Worm (Caenorhabditis elegans) whole organism, L3 larva: ENCODE results near the gene dmd-5.
A peak's percentile ranks its signal among the peaks of the same experiment; 100 is the strongest.

Source experiments
- ZK546.5 ChIP-seq: sonication (generic microtip); optimal IDR thresholded peaks from 2 replicates; lab custom pipeline; 2017; ENCODE audit warnings: missing biosample characterization, missing genetic modification characterization
- aly-2 ChIP-seq: fragments of 150-350 bp; optimal IDR thresholded peaks from 2 replicates; lab custom pipeline; 2014; ENCODE audit warnings: missing biosample characterization, missing genetic modification characterization
- ama-1 ChIP-seq: fragments of 150-350 bp; optimal IDR thresholded peaks from 2 replicates; lab custom pipeline; 2018
- ceh-28 ChIP-seq: fragments of 150-350 bp; optimal IDR thresholded peaks from 2 replicates; lab custom pipeline; 2014; ENCODE audit warnings: missing biosample characterization, missing genetic modification reagents, missing genetic modification characterization
- ceh-82 ChIP-seq: fragments of 150-350 bp; optimal IDR thresholded peaks from 2 replicates; lab custom pipeline; 2014; ENCODE audit warnings: missing biosample characterization, missing genetic modification characterization
- ceh-9 ChIP-seq: sonication (generic microtip); optimal IDR thresholded peaks from 2 replicates; lab custom pipeline; 2018; ENCODE audit warnings: missing biosample characterization, missing genetic modification characterization
- daf-12 ChIP-seq: fragments of 150-350 bp; optimal IDR thresholded peaks from 2 replicates; lab custom pipeline; 2014; ENCODE audit warnings: missing biosample characterization, missing genetic modification reagents, missing genetic modification characterization
- egl-5 ChIP-seq: fragments of 150-350 bp; optimal IDR thresholded peaks from 2 replicates; lab custom pipeline; 2017; ENCODE audit warnings: missing biosample characterization, missing genetic modification reagents, missing genetic modification characterization, inconsistent platforms
- elt-1 ChIP-seq: fragments of 150-350 bp; optimal IDR thresholded peaks from 2 replicates; lab custom pipeline; 2014; ENCODE audit warnings: missing biosample characterization, missing genetic modification characterization
- elt-2 ChIP-seq: sonication (generic microtip); optimal IDR thresholded peaks from 2 replicates; lab custom pipeline; 2016; ENCODE audit warnings: missing genetic modification reagents, mild to moderate bottlenecking, missing genetic modification characterization, missing compliant biosample characterization
- elt-3 ChIP-seq, 3 experiments: fragments of 150-350 bp in 1 of 3; sonication (generic microtip) in 2 of 3; optimal IDR thresholded peaks; 2 replicates in 2 of 3; 4 replicates in 1 of 3; lab custom pipeline; 2014 to 2017; ENCODE audit warnings: missing biosample characterization in 3 of 3, missing genetic modification characterization in 3 of 3
- eor-1 ChIP-seq, 2 experiments: fragments of 150-350 bp; optimal IDR thresholded peaks; 2 replicates each; lab custom pipeline; 2014 to 2018; ENCODE audit warnings: missing biosample characterization in 2 of 2, missing genetic modification characterization in 2 of 2
- fkh-2 ChIP-seq: fragments of 150-350 bp; optimal IDR thresholded peaks from 2 replicates; lab custom pipeline; 2014; ENCODE audit warnings: missing biosample characterization, missing genetic modification reagents, missing genetic modification characterization
- fos-1 ChIP-seq: fragments of 150-350 bp; optimal IDR thresholded peaks from 2 replicates; lab custom pipeline; 2014; ENCODE audit warnings: missing biosample characterization, missing genetic modification characterization
- hmg-11 ChIP-seq: sonication (generic microtip); optimal IDR thresholded peaks from 2 replicates; lab custom pipeline; 2016; ENCODE audit warnings: missing genetic modification characterization, missing compliant biosample characterization
- jun-1 ChIP-seq: fragments of 150-350 bp; optimal IDR thresholded peaks from 2 replicates; lab custom pipeline; 2014; ENCODE audit warnings: missing biosample characterization, missing genetic modification reagents, missing genetic modification characterization
- lin-15B ChIP-seq: fragments of 150-350 bp; optimal IDR thresholded peaks from 2 replicates; lab custom pipeline; 2014; ENCODE audit warnings: missing biosample characterization, missing genetic modification characterization
- mdl-1 ChIP-seq: fragments of 150-350 bp; optimal IDR thresholded peaks from 2 replicates; lab custom pipeline; 2014; ENCODE audit warnings: missing biosample characterization, missing genetic modification characterization
- mml-1 ChIP-seq: fragments of 150-350 bp; sonication (generic microtip); optimal IDR thresholded peaks from 3 replicates; lab custom pipeline; 2014; ENCODE audit warnings: missing biosample characterization, missing genetic modification characterization
- nfya-1 ChIP-seq: sonication (generic microtip); optimal IDR thresholded peaks from 2 replicates; lab custom pipeline; 2017; ENCODE audit warnings: missing genetic modification characterization, mild to moderate bottlenecking, missing compliant biosample characterization, antibody characterized with exemption, moderate library complexity; ENCODE audit not compliant: insufficient read depth
- nhr-11 ChIP-seq: fragments of 150-350 bp; optimal IDR thresholded peaks from 2 replicates; lab custom pipeline; 2014; ENCODE audit warnings: missing biosample characterization, missing genetic modification characterization
- nhr-23 ChIP-seq: fragments of 150-350 bp; optimal IDR thresholded peaks from 2 replicates; lab custom pipeline; 2014; ENCODE audit warnings: missing biosample characterization, missing genetic modification reagents, missing genetic modification characterization
- nhr-237 ChIP-seq: fragments of 150-350 bp; optimal IDR thresholded peaks from 2 replicates; lab custom pipeline; 2014; ENCODE audit warnings: missing biosample characterization, missing genetic modification characterization
- nhr-25 ChIP-seq: sonication (generic microtip); optimal IDR thresholded peaks from 2 replicates; lab custom pipeline; 2017; ENCODE audit warnings: missing biosample characterization, missing genetic modification characterization
- nhr-67 ChIP-seq: fragments of 150-350 bp; optimal IDR thresholded peaks from 2 replicates; lab custom pipeline; 2014; ENCODE audit warnings: missing biosample characterization, missing genetic modification characterization
- nhr-76 ChIP-seq: fragments of 150-350 bp; sonication (generic microtip); optimal IDR thresholded peaks from 5 replicates; lab custom pipeline; 2014; ENCODE audit warnings: missing biosample characterization, missing genetic modification characterization
- pha-4 ChIP-seq: fragments of 150-350 bp; optimal IDR thresholded peaks from 2 replicates; lab custom pipeline; 2014; ENCODE audit warnings: missing biosample characterization, missing genetic modification reagents, missing genetic modification characterization
- pqm-1 ChIP-seq: fragments of 150-350 bp; optimal IDR thresholded peaks from 2 replicates; lab custom pipeline; 2017; ENCODE audit warnings: missing biosample characterization, missing genetic modification characterization, inconsistent platforms
- snpc-4 ChIP-seq: fragments of 150-350 bp; optimal IDR thresholded peaks from 2 replicates; lab custom pipeline; 2014; ENCODE audit warnings: missing biosample characterization, missing genetic modification characterization
- unc-39 ChIP-seq: sonication (generic microtip); optimal IDR thresholded peaks from 4 replicates; lab custom pipeline; 2017; ENCODE audit warnings: missing biosample characterization, missing genetic modification characterization
- unc-62 ChIP-seq: fragments of 150-350 bp; sonication (generic microtip); optimal IDR thresholded peaks from 4 replicates; lab custom pipeline; 2014; ENCODE audit warnings: missing biosample characterization, missing genetic modification reagents, missing genetic modification characterization
- zag-1 ChIP-seq: fragments of 150-350 bp; optimal IDR thresholded peaks from 2 replicates; lab custom pipeline; 2014; ENCODE audit warnings: missing biosample characterization, missing genetic modification characterization
- ztf-11 ChIP-seq: fragments of 150-350 bp; optimal IDR thresholded peaks from 2 replicates; lab custom pipeline; 2014; ENCODE audit warnings: missing biosample characterization, missing genetic modification characterization
- ztf-4 ChIP-seq: fragments of 150-350 bp; optimal IDR thresholded peaks from 2 replicates; lab custom pipeline; 2014; ENCODE audit warnings: missing biosample characterization, missing genetic modification characterization

dmd-5 gene

DNA sequence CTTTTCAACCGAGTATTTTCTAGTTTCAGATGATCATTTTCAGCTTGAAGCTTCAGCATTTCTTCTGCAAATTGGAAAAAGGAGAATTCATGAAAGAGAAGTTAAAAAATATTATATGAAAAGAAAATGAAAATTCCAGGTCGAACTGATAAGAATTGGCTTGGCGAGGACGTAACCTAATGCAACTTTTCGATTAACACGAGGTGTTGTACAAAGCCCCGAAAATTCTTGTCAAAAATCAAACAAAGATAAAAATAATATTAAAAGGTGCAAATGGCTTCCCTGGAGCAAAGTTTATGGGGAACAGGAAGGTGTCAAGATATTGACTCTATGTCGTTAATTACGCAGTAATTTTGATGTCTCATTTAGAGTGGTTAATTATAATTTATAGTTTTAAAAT, 29.7 kb downstream of the dmd-5 start:
- TF ChIP-seq elt-2 (tag; lab: Kevin White, UChicago) (peak; percentile 95), ztf-4 (tag; lab: Kevin White, UChicago) (no peak), ceh-9 (tag; lab: Kevin White, UChicago) (no peak), pqm-1 (tag; lab: Kevin White, UChicago) (peak; percentile 16)
- TF ChIP-seq, all 47 proteins: peak for 2

DNA sequence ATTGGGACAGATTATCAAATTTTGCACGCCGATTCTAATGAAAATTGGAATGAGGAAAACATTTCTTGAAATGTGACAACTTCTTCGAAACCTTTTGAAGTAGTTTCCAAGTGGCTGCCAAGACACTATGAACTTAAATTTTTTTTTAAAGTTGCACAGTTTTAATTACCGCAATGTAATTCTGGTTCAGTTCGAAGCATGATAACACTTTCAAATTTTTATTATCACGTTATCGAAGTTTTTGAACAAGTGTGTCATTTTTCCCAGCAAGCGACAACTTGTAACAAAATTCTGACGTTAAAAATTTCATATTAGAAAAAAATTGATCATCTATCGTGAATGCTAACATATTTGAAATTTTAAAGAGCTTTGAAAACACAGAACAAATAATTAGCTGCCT, 31.3 kb downstream of the dmd-5 start:
- no peak for TF ChIP-seq pha-4 (tag; lab: Kevin White, UChicago)
- no peak for TF ChIP-seq nfya-1 (tag; lab: Kevin White, UChicago)
- TF ChIP-seq unc-39 (tag; lab: Kevin White, UChicago), result no peak
- peak; percentile 73 for TF ChIP-seq elt-2 (tag; lab: Kevin White, UChicago)
- TF ChIP-seq lin-15B (tag; lab: Kevin White, UChicago), result no peak

DNA sequence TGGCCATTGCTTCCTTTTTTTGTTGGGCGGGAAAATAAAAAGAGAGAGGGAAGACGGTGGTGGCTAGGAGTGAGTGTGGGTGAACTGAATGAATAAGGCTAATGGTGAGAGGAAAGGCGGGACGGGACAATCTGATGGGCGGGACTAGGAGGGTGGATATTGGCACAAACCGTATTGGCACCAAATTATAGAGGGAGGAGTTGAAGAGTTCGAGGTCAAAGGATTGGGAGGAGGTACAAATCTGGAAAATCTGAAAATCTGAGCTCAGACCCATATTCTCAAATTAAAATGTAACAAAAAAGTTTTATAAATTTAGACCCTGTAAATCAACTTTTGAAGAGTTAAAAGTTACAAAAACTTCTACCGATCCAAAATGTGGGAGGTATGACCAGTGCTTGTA, 35.2 kb downstream of the dmd-5 start, which contains the start of gene hlh-14:
TSS of gene hlh-14 (minus strand) at position 101 of the 400 bp plus-strand sequence.
- TF ChIP-seq daf-12 (tag; lab: Kevin White, UChicago), result no peak
- TF ChIP-seq nhr-11 (tag; lab: Kevin White, UChicago), result no peak
- no peak for TF ChIP-seq fos-1
- TF ChIP-seq nhr-25 (tag; lab: Kevin White, UChicago), result no peak
- TF ChIP-seq ceh-9 (tag; lab: Kevin White, UChicago), result no peak
- no peak for TF ChIP-seq ceh-82 (tag; lab: Kevin White, UChicago)
- TF ChIP-seq mdl-1 (tag; lab: Kevin White, UChicago), result no peak
- no peak for TF ChIP-seq jun-1
- TF ChIP-seq eor-1 (tag; optimal IDR thresholded peaks at IDR 0.05; lab: Kevin White, UChicago), result no peak
- no peak for TF ChIP-seq snpc-4 (tag; lab: Kevin White, UChicago)
- TF ChIP-seq elt-1 (tag; lab: Kevin White, UChicago), result no peak
- no peak for TF ChIP-seq elt-3 (tag; optimal IDR thresholded peaks at IDR 0.05; lab: Kevin White, UChicago)
- TF ChIP-seq hmg-11 (tag; lab: Kevin White, UChicago), result no peak
- no peak for TF ChIP-seq nhr-23 (tag; lab: Kevin White, UChicago)
- TF ChIP-seq nhr-67 (tag; lab: Kevin White, UChicago), result no peak
- no peak for TF ChIP-seq mml-1 (tag; lab: Kevin White, UChicago)
- TF ChIP-seq egl-5 (tag; lab: Kevin White, UChicago), result no peak
- no peak for TF ChIP-seq unc-62 (GFP tag; lab: Kevin White, UChicago)
- no peak for TF ChIP-seq zag-1 (tag; lab: Kevin White, UChicago)
- no peak for TF ChIP-seq ZK546.5 (tag; lab: Kevin White, UChicago)

DNA sequence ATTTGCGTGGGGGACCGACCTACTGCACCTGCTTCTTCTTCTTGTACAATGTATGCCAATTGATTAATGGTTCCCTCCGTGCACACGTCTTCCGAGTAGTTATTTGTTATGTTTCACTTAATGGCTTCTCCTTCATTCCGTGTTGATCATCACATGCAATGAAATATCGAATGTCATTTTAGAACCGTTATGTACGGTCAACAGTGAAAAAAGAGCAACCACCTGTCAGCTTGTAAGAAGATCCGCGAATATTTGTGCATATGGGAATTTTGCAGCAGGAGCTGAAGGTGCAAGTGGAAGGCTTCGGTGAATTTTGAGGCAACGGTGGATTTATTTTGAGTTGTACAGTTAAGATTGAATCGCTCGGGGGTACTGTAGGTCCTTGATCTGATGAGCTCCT, 37.4 kb downstream of the dmd-5 start:
- no peak for TF ChIP-seq aly-2 (tag; lab: Kevin White, UChicago)
- TF ChIP-seq snpc-4 (tag; lab: Kevin White, UChicago), result no peak
- TF ChIP-seq nhr-76 (tag; lab: Kevin White, UChicago), result no peak
- no peak for TF ChIP-seq fkh-2 (tag; lab: Kevin White, UChicago)
- TF ChIP-seq unc-39 (tag; lab: Kevin White, UChicago), result no peak
- TF ChIP-seq ztf-11 (tag; lab: Kevin White, UChicago), result no peak
- TF ChIP-seq ceh-82 (tag; lab: Kevin White, UChicago), result no peak
- no peak for TF ChIP-seq ceh-28

DNA sequence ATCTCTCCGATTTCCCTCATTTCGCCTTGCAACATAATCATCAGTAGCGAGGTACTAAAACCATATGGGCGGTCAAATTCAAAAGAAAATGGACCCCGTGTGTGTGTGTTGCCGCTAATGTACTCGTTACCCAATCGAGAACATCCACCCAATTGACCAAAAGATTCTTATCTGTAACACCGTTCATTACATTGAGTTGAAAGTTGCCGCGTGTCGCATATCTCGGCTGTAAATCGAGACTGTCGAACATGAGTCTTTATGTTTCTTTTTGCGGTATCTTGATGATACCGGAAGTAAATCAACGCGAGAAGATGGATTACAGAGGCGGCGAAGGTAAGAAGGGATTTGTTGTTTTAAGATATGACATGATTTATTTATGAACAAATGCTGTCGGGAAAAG, 38.3 kb downstream of the dmd-5 start:
- no peak for TF ChIP-seq nhr-25 (tag; lab: Kevin White, UChicago)
- TF ChIP-seq elt-2 (tag; lab: Kevin White, UChicago), result no peak
- TF ChIP-seq elt-1 (tag; lab: Kevin White, UChicago), result peak; percentile 74

DNA sequence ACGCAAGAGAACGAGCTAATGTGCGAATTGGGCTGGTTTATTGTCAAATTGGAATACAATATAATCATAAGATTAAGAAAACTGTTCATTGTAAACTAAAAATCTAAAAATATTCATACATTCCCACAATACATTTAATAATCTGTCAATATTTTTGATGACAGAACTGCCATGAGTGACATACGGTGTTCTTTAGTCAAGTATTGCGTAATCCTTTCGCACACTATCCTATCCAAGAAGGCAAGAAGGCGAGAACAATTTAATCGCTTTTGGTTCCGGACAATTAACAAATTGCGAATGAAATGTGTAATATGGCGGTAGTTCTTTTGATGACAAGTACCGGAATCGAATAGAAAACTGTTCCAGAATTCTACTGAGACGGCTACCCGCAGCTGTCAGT, 39.1 kb downstream of the dmd-5 start:
- TF ChIP-seq pha-4 (tag; lab: Kevin White, UChicago), result no peak
- TF ChIP-seq ama-1 (lab: Kevin White, UChicago), result no peak
- TF ChIP-seq nhr-237 (tag; lab: Kevin White, UChicago), result no peak
- no peak for TF ChIP-seq eor-1 (tag; optimal IDR thresholded peaks at IDR 0.05; lab: Kevin White, UChicago)
- TF ChIP-seq unc-62 (GFP tag; lab: Kevin White, UChicago), result no peak
- no peak for TF ChIP-seq nfya-1 (tag; lab: Kevin White, UChicago)
